Worm (Caenorhabditis elegans) whole organism, L4 larva: Measurements from ENCODE around the gene srx-26.

ENCODE experiments used
- hlh-11 ChIP-seq: fragments of 200-800 bp; sonication (Bioruptor generic); optimal IDR thresholded peaks from 2 replicates; lab custom pipeline; 2018; ENCODE audit warnings: mild to moderate bottlenecking, missing genetic modification characterization, missing compliant biosample characterization
- sdz-12 ChIP-seq: fragments of 200-800 bp; sonication (Bioruptor generic); optimal IDR thresholded peaks from 2 replicates; lab custom pipeline; 2018; ENCODE audit warnings: mild to moderate bottlenecking, missing genetic modification characterization, missing compliant biosample characterization

DNA sequence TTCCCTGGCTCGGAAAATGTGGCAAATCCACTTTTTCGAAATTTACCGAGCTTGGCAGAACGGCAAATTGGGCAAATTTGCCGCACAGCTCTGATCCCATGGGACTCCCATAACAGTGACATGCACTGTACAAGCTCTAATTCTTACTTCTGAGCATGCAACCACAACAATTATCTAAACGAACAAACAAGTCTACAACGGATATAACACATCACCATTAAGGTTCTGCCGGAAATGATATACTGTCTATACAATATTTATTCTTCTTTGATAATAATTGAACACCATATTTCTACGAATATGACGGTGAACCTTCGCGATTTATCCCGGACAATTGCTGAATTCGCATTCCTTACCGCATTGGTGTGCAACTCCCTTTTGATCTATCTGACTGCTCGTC is 24.7 kb downstream of the srx-26 start, which contains the start of gene str-33:
- TF ChIP-seq hlh-11 (no peak), sdz-12 (GFP tag; lab: Kevin White, UChicago) (no peak)
